Worm (Caenorhabditis elegans) whole organism, mixed stage, embryonic: ENCODE measurements around the gene spas-1.

Experiments
- M03D4.4 ChIP-seq: sonication (generic microtip); optimal IDR thresholded peaks from 2 replicates; lab custom pipeline; 2017; ENCODE audit warnings: mild to moderate bottlenecking, missing genetic modification characterization, missing compliant biosample characterization
- bed-3 ChIP-seq: fragments of 200-800 bp; sonication (Bioruptor generic); optimal IDR thresholded peaks from 3 replicates; lab custom pipeline; 2018; ENCODE audit warnings: mild to moderate bottlenecking, missing genetic modification characterization, moderate library complexity, missing compliant biosample characterization
- ceh-39 ChIP-seq: fragments of 150-350 bp; optimal IDR thresholded peaks from 2 replicates; lab custom pipeline; 2014; ENCODE audit warnings: missing biosample characterization, missing genetic modification characterization
- ceh-43 ChIP-seq: fragments of 200-800 bp; sonication (Bioruptor generic); optimal IDR thresholded peaks from 2 replicates; lab custom pipeline; 2018; ENCODE audit warnings: mild to moderate bottlenecking, missing genetic modification characterization, moderate library complexity, missing compliant biosample characterization
- ceh-83 ChIP-seq: fragments of 200-800 bp; sonication (Bioruptor generic); optimal IDR thresholded peaks from 2 replicates; lab custom pipeline; 2018; ENCODE audit warnings: mild to moderate bottlenecking, missing genetic modification characterization, missing compliant biosample characterization
- ces-1 ChIP-seq: fragments of 150-350 bp; optimal IDR thresholded peaks from 2 replicates; lab custom pipeline; 2014; ENCODE audit warnings: missing biosample characterization, missing genetic modification reagents, missing genetic modification characterization
- drap-1 ChIP-seq: fragments of 200-800 bp; sonication (Bioruptor generic); optimal IDR thresholded peaks from 3 replicates; lab custom pipeline; 2018; ENCODE audit warnings: mild to moderate bottlenecking, missing genetic modification characterization, missing compliant biosample characterization
- elt-1 ChIP-seq: sonication (generic microtip); optimal IDR thresholded peaks from 2 replicates; lab custom pipeline; 2017; ENCODE audit warnings: missing genetic modification characterization, mild to moderate bottlenecking, missing compliant biosample characterization, antibody characterized with exemption, moderate library complexity, borderline replicate concordance; ENCODE audit not compliant: insufficient read depth
- elt-3 ChIP-seq: fragments of 150-350 bp; optimal IDR thresholded peaks from 2 replicates; lab custom pipeline; 2014; ENCODE audit warnings: missing biosample characterization, missing genetic modification characterization
- flh-1 ChIP-seq: fragments of 200-800 bp; sonication (Bioruptor generic); optimal IDR thresholded peaks from 2 replicates; lab custom pipeline; 2018; ENCODE audit warnings: mild to moderate bottlenecking, missing genetic modification characterization, moderate library complexity, missing compliant biosample characterization
- hlh-1 ChIP-seq: fragments of 150-350 bp; optimal IDR thresholded peaks from 2 replicates; lab custom pipeline; 2014; ENCODE audit warnings: missing biosample characterization, missing genetic modification reagents, missing genetic modification characterization
- lin-13 ChIP-seq: fragments of 150-350 bp; optimal IDR thresholded peaks from 2 replicates; lab custom pipeline; 2014; ENCODE audit warnings: missing biosample characterization, missing genetic modification characterization
- lin-32 ChIP-seq: fragments of 200-800 bp; sonication (Bioruptor generic); optimal IDR thresholded peaks from 2 replicates; lab custom pipeline; 2018; ENCODE audit warnings: mild to moderate bottlenecking, missing genetic modification characterization, missing compliant biosample characterization
- lsy-2 ChIP-seq: fragments of 150-350 bp; optimal IDR thresholded peaks from 2 replicates; lab custom pipeline; 2014; ENCODE audit warnings: missing biosample characterization, missing genetic modification characterization
- mep-1 ChIP-seq: fragments of 150-350 bp; optimal IDR thresholded peaks from 2 replicates; lab custom pipeline; 2017; ENCODE audit warnings: missing biosample characterization, missing genetic modification reagents, missing genetic modification characterization, inconsistent platforms
- mls-2 ChIP-seq: sonication (generic microtip); optimal IDR thresholded peaks from 2 replicates; lab custom pipeline; 2016; ENCODE audit warnings: mild to moderate bottlenecking, missing genetic modification characterization, moderate library complexity, missing compliant biosample characterization
- nhr-12 ChIP-seq: fragments of 150-350 bp; optimal IDR thresholded peaks from 2 replicates; lab custom pipeline; 2014; ENCODE audit warnings: missing biosample characterization, missing genetic modification characterization
- nhr-2 ChIP-seq: fragments of 150-350 bp; optimal IDR thresholded peaks from 2 replicates; lab custom pipeline; 2014; ENCODE audit warnings: missing biosample characterization, missing genetic modification characterization
- nhr-237 ChIP-seq: fragments of 150-350 bp; optimal IDR thresholded peaks from 2 replicates; lab custom pipeline; 2014; ENCODE audit warnings: missing biosample characterization, missing genetic modification characterization
- nhr-28 ChIP-seq: fragments of 150-350 bp; optimal IDR thresholded peaks from 2 replicates; lab custom pipeline; 2014; ENCODE audit warnings: missing biosample characterization, missing genetic modification characterization
- pha-4 ChIP-seq: fragments of 150-350 bp; optimal IDR thresholded peaks from 2 replicates; lab custom pipeline; 2018; ENCODE audit warnings: missing biosample characterization, missing genetic modification reagents, missing genetic modification characterization
- sem-2 ChIP-seq: fragments of 200-800 bp; sonication (Bioruptor generic); optimal IDR thresholded peaks from 2 replicates; lab custom pipeline; 2018; ENCODE audit warnings: mild to moderate bottlenecking, missing genetic modification characterization, missing compliant biosample characterization
- snpc-4 ChIP-seq: fragments of 150-350 bp; optimal IDR thresholded peaks from 2 replicates; lab custom pipeline; 2014; ENCODE audit warnings: missing biosample characterization, missing genetic modification characterization
- tbx-8 ChIP-seq: fragments of 200-800 bp; sonication (Bioruptor generic); optimal IDR thresholded peaks from 2 replicates; lab custom pipeline; 2018; ENCODE audit warnings: mild to moderate bottlenecking, missing genetic modification characterization, moderate library complexity, missing compliant biosample characterization
- unc-120 ChIP-seq: sonication (generic microtip); optimal IDR thresholded peaks from 2 replicates; lab custom pipeline; 2017; ENCODE audit warnings: missing genetic modification characterization, missing compliant biosample characterization; ENCODE audit not compliant: poor library complexity, severe bottlenecking
- unc-62 ChIP-seq: fragments of 150-350 bp; optimal IDR thresholded peaks from 2 replicates; lab custom pipeline; 2014; ENCODE audit warnings: missing biosample characterization, missing genetic modification reagents, missing genetic modification characterization
- zip-8 ChIP-seq: fragments of 150-350 bp; optimal IDR thresholded peaks from 2 replicates; lab custom pipeline; 2014; ENCODE audit warnings: missing biosample characterization, missing genetic modification characterization
- ztf-11 ChIP-seq: fragments of 150-350 bp; optimal IDR thresholded peaks from 2 replicates; lab custom pipeline; 2014; ENCODE audit warnings: missing biosample characterization, missing genetic modification characterization

spas-1 gene

ce11 chrV:9218214-9218613, 42.6 kb downstream of the spas-1 start:
- TF ChIP-seq unc-62 (GFP tag; lab: Kevin White, UChicago) (peak; percentile 91), elt-1 (peak; percentile 6), sem-2 (no peak)

DNA sequence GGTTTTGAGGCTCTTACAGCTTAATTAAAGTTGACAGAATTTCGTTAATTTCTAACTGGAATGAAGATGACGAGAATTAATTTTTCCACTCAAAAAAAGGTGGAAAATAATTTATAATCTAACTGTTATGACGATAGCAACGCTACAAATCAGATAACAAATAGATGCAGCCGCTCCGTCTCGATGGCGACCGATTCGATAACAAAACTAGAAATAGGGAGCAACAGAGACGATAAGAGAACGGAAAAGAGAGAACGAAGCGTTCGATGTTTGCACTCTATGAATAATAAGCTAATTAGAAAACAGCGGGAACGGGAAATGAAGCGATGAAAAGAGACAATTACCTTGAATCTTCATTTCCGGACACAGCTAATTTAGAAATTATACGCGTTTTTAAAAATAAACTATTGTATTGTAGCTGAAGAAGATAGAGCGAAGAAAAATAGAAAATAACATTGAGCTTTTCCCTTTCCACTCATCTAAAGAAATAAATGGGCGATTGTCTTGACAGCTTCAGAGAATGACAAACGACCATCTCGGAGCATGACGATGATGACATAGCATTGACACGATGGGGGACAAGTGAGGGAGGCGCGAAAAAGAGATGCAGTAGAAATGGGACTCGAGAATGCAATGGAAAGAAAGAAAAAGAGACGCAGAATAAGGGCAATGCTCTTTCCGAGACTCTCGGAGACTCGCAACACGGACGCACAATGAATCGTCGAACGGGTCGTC, 43.2 kb downstream of the spas-1 start:
- TF ChIP-seq ztf-11 (tag; lab: Kevin White, UChicago) = no peak
- TF ChIP-seq mls-2 (tag; lab: Kevin White, UChicago) = peak; percentile 37
- TF ChIP-seq ceh-83 = no peak
- TF ChIP-seq drap-1 = no peak
- peak; percentile 22 for TF ChIP-seq mep-1 (tag; lab: Kevin White, UChicago)
- no peak for TF ChIP-seq bed-3 (GFP tag; lab: Kevin White, UChicago)
- no peak for TF ChIP-seq hlh-1
- TF ChIP-seq unc-62 (GFP tag; lab: Kevin White, UChicago) = peak; percentile 91
- TF ChIP-seq snpc-4 (tag; lab: Kevin White, UChicago) = no peak
- peak; percentile 20 for TF ChIP-seq ces-1 (GFP tag; lab: Kevin White, UChicago)
- TF ChIP-seq ceh-39 (tag; lab: Kevin White, UChicago) = no peak
- TF ChIP-seq, all 35 proteins: peak for 4

- TF ChIP-seq tbx-8 (GFP tag; lab: Kevin White, UChicago) = no peak
- TF ChIP-seq ceh-43 (GFP tag; lab: Kevin White, UChicago) = no peak
- no peak for TF ChIP-seq unc-62 (GFP tag; lab: Kevin White, UChicago)
- TF ChIP-seq nhr-28 (tag; lab: Kevin White, UChicago) = no peak
- no peak for TF ChIP-seq nhr-2 (tag; lab: Kevin White, UChicago)
- TF ChIP-seq elt-3 (tag; lab: Kevin White, UChicago) = no peak
- TF ChIP-seq pha-4 (tag; lab: Kevin White, UChicago) = no peak
- no peak for TF ChIP-seq lin-32 (GFP tag; lab: Kevin White, UChicago)
- no peak for TF ChIP-seq ceh-39 (tag; lab: Kevin White, UChicago)
- no peak for TF ChIP-seq nhr-12 (tag; lab: Kevin White, UChicago)
- TF ChIP-seq nhr-237 (tag; lab: Kevin White, UChicago) = no peak
- TF ChIP-seq unc-120 (tag; lab: Kevin White, UChicago) = no peak
- no peak for TF ChIP-seq bed-3 (GFP tag; lab: Kevin White, UChicago)
- no peak for TF ChIP-seq lin-13
- TF ChIP-seq M03D4.4 (tag; lab: Kevin White, UChicago) = no peak
- TF ChIP-seq flh-1 (GFP tag; lab: Kevin White, UChicago) = no peak
Observed at ce11 chrV:9219390-9219733, 43.8 kb downstream of the spas-1 start.

- TF ChIP-seq nhr-237 (tag; lab: Kevin White, UChicago) (peak; percentile 28), ceh-43 (GFP tag; lab: Kevin White, UChicago) (no peak), nhr-12 (tag; lab: Kevin White, UChicago) (no peak), ces-1 (GFP tag; lab: Kevin White, UChicago) (peak; percentile 80), sem-2 (no peak), pha-4 (tag; lab: Kevin White, UChicago) (peak; percentile 20), lsy-2 (tag; lab: Kevin White, UChicago) (peak; percentile 30), mep-1 (tag; lab: Kevin White, UChicago) (peak; percentile 66), lin-13 (no peak)
Observed at ce11 chrV:9220444-9220843, 44.9 kb downstream of the spas-1 start.

DNA sequence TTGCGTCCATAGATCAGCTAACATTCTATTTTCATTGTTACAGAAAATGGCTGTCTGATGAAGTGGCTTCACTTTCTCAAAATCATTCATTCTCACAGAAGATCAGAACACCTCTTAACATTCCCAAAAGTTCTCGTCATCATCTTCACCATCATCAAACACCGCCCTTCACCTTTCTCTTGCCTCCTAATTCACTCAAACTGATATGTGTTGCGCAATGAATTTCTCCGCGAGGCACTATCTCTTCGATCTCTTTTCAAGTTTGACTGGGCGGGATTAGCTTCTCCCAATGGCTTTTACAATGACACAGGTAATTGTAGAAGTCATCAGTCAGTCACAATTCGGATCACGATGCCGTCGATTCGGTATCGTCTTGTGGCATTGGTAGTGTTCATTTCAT, 46.0 kb downstream of the spas-1 start, which contains the start of gene grd-6:
grd-6 (plus strand) TSS at position 301 of the 400 bp plus-strand sequence.
- no peak for TF ChIP-seq elt-3 (tag; lab: Kevin White, UChicago)
- TF ChIP-seq zip-8 (tag; lab: Kevin White, UChicago) = peak; percentile 44

ce11 chrV:9222819-9223218, 47.2 kb downstream of the spas-1 start:
- no peak for TF ChIP-seq lsy-2 (tag; lab: Kevin White, UChicago)
